Fruit fly (Drosophila melanogaster) S2 (cell line): ENCODE results near the gene CG8461.

ENCODE experiments used
- CG8478 ChIP-seq: fragments of >200 bp; optimal IDR thresholded peaks from 2 replicates; lab custom pipeline; 2018
- CTCF ChIP-seq, 2 experiments: fragments of >200 bp; optimal IDR thresholded peaks; 2 replicates each; lab custom pipeline; 2018

DNA sequence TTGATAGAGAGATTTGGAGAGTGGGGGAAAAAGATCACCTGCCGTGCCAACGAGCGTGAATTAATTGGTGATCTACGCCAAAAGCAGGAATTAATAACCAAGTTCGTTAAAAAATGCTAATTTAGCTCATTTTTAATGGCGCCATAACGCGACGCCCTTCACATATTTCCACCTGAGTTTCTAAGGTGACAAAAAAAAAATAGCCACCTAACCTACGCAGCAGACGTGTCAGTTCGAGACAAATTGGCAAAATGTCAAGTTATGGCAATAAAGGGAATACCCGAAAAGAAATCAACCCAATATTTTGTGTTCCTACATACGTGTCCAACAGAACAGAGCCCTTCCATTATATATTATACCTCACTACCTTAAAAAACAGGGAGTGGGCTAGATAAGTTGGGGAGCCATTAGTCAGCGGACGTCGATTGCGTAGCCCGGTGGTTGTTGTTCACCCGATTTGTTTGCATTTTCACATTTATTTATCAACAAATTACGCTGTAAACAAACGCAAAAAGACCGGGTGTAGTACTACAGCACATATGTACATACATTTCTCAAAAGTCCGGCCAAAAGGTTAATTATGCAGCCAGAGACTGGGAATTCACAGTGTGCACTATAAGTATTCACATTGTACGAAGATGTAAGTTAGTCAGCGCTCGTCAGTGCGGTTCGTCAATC, 36.2 kb downstream of the CG8461 start:
- no peak for TF ChIP-seq CG8478 (lab: Kevin White, UChicago)
- no peak for TF ChIP-seq CTCF (optimal IDR thresholded peaks at IDR 0.05; lab: Kevin White, UChicago)
